Worm (Caenorhabditis elegans) whole organism, dauer: ENCODE results near the gene pals-20.

Experiments used
- unc-62 ChIP-seq: sonication (generic microtip); optimal IDR thresholded peaks from 2 replicates; lab custom pipeline; 2017; ENCODE audit warnings: missing biosample characterization, missing genetic modification reagents, missing genetic modification characterization

The pals-20 gene

ce11 chrIII:1388274-1389058, at the start of gene pals-20:
Gene pals-20 (minus strand): TSS chrIII:1388324.
- TF ChIP-seq unc-62 (GFP tag; lab: Kevin White, UChicago): no peak

- TF ChIP-seq unc-62 (GFP tag; lab: Kevin White, UChicago): no peak
Observed at ce11 chrIII:1436738-1437137, 48.6 kb upstream of the pals-20 start.

- no peak for TF ChIP-seq unc-62 (GFP tag; lab: Kevin White, UChicago)
Observed at ce11 chrIII:1429920-1430437, 41.9 kb upstream of the pals-20 start.

- no peak for TF ChIP-seq unc-62 (GFP tag; lab: Kevin White, UChicago)
Observed at ce11 chrIII:1429275-1429674, 41.2 kb upstream of the pals-20 start.

ce11 chrIII:1428448-1428847, 40.3 kb upstream of the pals-20 start:
- no peak for TF ChIP-seq unc-62 (GFP tag; lab: Kevin White, UChicago)

- TF ChIP-seq unc-62 (GFP tag; lab: Kevin White, UChicago): no peak
Observed at ce11 chrIII:1427126-1427525, 39.0 kb upstream of the pals-20 start, which contains the start of gene lelo-2. Gene lelo-2 (minus strand): TSS chrIII:1427226.

ce11 chrIII:1424305-1424704, 36.2 kb upstream of the pals-20 start:
- no peak for TF ChIP-seq unc-62 (GFP tag; lab: Kevin White, UChicago)

ce11 chrIII:1421436-1421835, 33.3 kb upstream of the pals-20 start:
- TF ChIP-seq unc-62 (GFP tag; lab: Kevin White, UChicago): no peak

ce11 chrIII:1419700-1420356, 31.7 kb upstream of the pals-20 start:
- no peak for TF ChIP-seq unc-62 (GFP tag; lab: Kevin White, UChicago)

ce11 chrIII:1419146-1419636, 31.1 kb upstream of the pals-20 start, which contains the start of gene Y82E9BR.3:
Gene Y82E9BR.3 (plus strand): TSS chrIII:1419196.
- TF ChIP-seq unc-62 (GFP tag; lab: Kevin White, UChicago): no peak

ce11 chrIII:1418709-1419108, 30.6 kb upstream of the pals-20 start:
- no peak for TF ChIP-seq unc-62 (GFP tag; lab: Kevin White, UChicago)

- TF ChIP-seq unc-62 (GFP tag; lab: Kevin White, UChicago): no peak
Observed at ce11 chrIII:1417090-1417489, 29.0 kb upstream of the pals-20 start, which contains the start of gene elc-1. Gene elc-1 (minus strand): TSS chrIII:1417190.

- TF ChIP-seq unc-62 (GFP tag; lab: Kevin White, UChicago): no peak
Observed at ce11 chrIII:1416571-1416970, 28.4 kb upstream of the pals-20 start.

ce11 chrIII:1413890-1414613, 25.9 kb upstream of the pals-20 start, which contains the start of gene Y82E9BR.14:
Gene Y82E9BR.14 (minus strand): TSS chrIII:1414116.
- TF ChIP-seq unc-62 (GFP tag; lab: Kevin White, UChicago): no peak

ce11 chrIII:1413125-1413837, 25.2 kb upstream of the pals-20 start:
- TF ChIP-seq unc-62 (GFP tag; lab: Kevin White, UChicago): no peak
